Fruit fly (Drosophila melanogaster) whole organism: ENCODE results near the gene CG17777.

Experiments
- CG8478 ChIP-seq: fragments of >200 bp; optimal IDR thresholded peaks from 2 replicates; lab custom pipeline; 2018; ENCODE audit warnings: inconsistent platforms
- Dll ChIP-seq: fragments of >200 bp; optimal IDR thresholded peaks from 2 replicates; lab custom pipeline; 2017
- pan ChIP-seq: fragments of >200 bp; optimal IDR thresholded peaks from 2 replicates; lab custom pipeline; 2017
- usp ChIP-seq: fragments of >200 bp; optimal IDR thresholded peaks from 2 replicates; lab custom pipeline; 2017; ENCODE audit warnings: missing biosample characterization, missing genetic modification characterization, mixed read lengths

DNA sequence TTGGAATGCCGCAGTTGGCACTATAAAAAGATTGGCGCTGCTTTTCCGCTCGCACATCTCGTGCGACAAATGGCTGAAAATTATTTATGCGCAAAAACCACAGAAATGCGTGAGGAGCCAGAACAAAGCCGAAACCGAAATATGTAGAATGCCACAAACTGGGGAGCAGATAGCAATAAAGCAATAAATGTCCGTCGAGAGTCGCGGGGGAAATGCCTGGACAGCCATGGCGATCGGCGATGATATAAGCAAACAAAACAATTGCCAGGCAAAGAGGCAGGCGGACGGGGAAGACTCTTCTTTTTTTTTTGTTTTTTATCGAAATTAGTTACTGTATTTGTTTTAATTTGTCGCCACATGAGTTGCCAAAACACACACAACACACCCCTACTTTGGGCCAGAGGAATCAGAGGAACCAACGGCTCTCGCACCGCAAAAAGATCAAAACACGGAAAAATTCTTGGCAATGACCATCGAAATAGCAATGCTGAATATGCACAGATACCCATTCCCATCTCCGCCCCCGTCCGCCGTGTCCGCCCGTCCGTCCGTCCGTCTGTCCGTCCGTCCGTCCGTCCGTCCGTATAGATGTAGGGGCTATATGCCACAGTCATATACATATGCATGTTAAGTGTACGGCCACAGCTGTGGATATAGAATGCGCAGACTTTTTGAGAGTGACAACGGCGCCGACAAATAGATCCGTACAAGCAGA is 18.0 kb upstream of the CG17777 start:
- TF ChIP-seq pan (lab: Kevin White, UChicago), result no peak
- no peak for TF ChIP-seq CG8478
- no peak for TF ChIP-seq Dll (lab: Kevin White, UChicago)
- no peak for TF ChIP-seq usp (GFP tag; lab: Kevin White, UChicago)
